Fruit fly (Drosophila melanogaster) whole organism, embryonic: ENCODE data around the gene CG18749.

Experiments used
- Adf1 ChIP-seq: fragments of 200-800 bp; sonication (Bioruptor generic); IDR thresholded peaks from 2 replicates; pipeline ENCODE4 v1.3.6; 2022; ENCODE audit warnings: missing biosample characterization, missing genetic modification characterization
- CG10979 ChIP-seq: fragments of 200-800 bp; sonication (Bioruptor generic); optimal IDR thresholded peaks from 2 replicates; lab custom pipeline; 2018; ENCODE audit warnings: missing biosample characterization, mild to moderate bottlenecking, missing genetic modification characterization, moderate library complexity
- CG15479 ChIP-seq: fragments of 200-800 bp; sonication (Bioruptor generic); optimal IDR thresholded peaks from 3 replicates; lab custom pipeline; 2019; ENCODE audit warnings: missing biosample characterization, mild to moderate bottlenecking, missing genetic modification characterization, moderate library complexity
- CG17328 ChIP-seq: fragments of 200-800 bp; sonication (Bioruptor generic); IDR thresholded peaks from 2 replicates; pipeline ENCODE4 v1.3.6; 2022; ENCODE audit warnings: missing biosample characterization, missing genetic modification characterization
- CG17385 ChIP-seq: fragments of 200-800 bp; sonication (Bioruptor generic); optimal IDR thresholded peaks from 3 replicates; lab custom pipeline; 2018; ENCODE audit warnings: missing biosample characterization, mild to moderate bottlenecking, missing genetic modification characterization
- CG3995 ChIP-seq: fragments of 200-800 bp; sonication (Bioruptor generic); optimal IDR thresholded peaks from 3 replicates; lab custom pipeline; 2016; ENCODE audit warnings: missing biosample characterization, missing genetic modification characterization
- CG6654 ChIP-seq: fragments of 200-800 bp; sonication (Bioruptor generic); optimal IDR thresholded peaks from 2 replicates; lab custom pipeline; 2017; ENCODE audit warnings: missing biosample characterization, mild to moderate bottlenecking, missing genetic modification characterization
- CG6765 ChIP-seq: fragments of 200-800 bp; sonication (Bioruptor generic); optimal IDR thresholded peaks from 3 replicates; lab custom pipeline; 2017; ENCODE audit warnings: missing biosample characterization, mild to moderate bottlenecking, missing genetic modification characterization
- CG8281 ChIP-seq: fragments of 200-800 bp; sonication (Bioruptor generic); optimal IDR thresholded peaks from 2 replicates; lab custom pipeline; 2018; ENCODE audit warnings: missing biosample characterization, mild to moderate bottlenecking, missing genetic modification characterization, moderate library complexity
- CG9215 ChIP-seq: fragments of 200-800 bp; sonication (Bioruptor generic); IDR thresholded peaks from 2 replicates; pipeline ENCODE4 v1.3.6; 2022; ENCODE audit warnings: missing biosample characterization, missing genetic modification characterization
- D ChIP-seq, 2 experiments: fragments of 200-800 bp in 1 of 2; fragments of >200 bp in 1 of 2; sonication (Bioruptor generic) in 1 of 2; optimal IDR thresholded peaks; 2 replicates in 1 of 2; 3 replicates in 1 of 2; lab custom pipeline; 2017; ENCODE audit warnings: mild to moderate bottlenecking in 1 of 2, missing biosample characterization in 1 of 2, missing genetic modification characterization in 1 of 2, missing genetic modification reagents in 1 of 2
- Deaf1 ChIP-seq: fragments of 200-800 bp; optimal IDR thresholded peaks from 3 replicates; lab custom pipeline; 2019; ENCODE audit warnings: missing biosample characterization, mild to moderate bottlenecking, missing genetic modification characterization, moderate library complexity
- Dp ChIP-seq: fragments of 200-800 bp; sonication (Bioruptor generic); optimal IDR thresholded peaks from 2 replicates; lab custom pipeline; 2018; ENCODE audit warnings: missing biosample characterization, mild to moderate bottlenecking, missing genetic modification characterization, moderate library complexity
- Ets65A ChIP-seq: fragments of 200-800 bp; sonication (Bioruptor generic); peaks from one replicate; lab custom pipeline; 2016; ENCODE audit warnings: missing biosample characterization, missing genetic modification characterization
- Ets97D ChIP-seq: fragments of 200-800 bp; sonication (Bioruptor generic); optimal IDR thresholded peaks from 3 replicates; lab custom pipeline; 2016; ENCODE audit warnings: missing biosample characterization, missing genetic modification characterization
- GATAe ChIP-seq: fragments of 200-800 bp; sonication (Bioruptor generic); conservative IDR thresholded peaks from 2 replicates; pipeline ENCODE4 v1.3.6; 2022; ENCODE audit warnings: missing biosample characterization, missing genetic modification characterization
- HLH54F ChIP-seq: fragments of 200-800 bp; sonication (Bioruptor generic); optimal IDR thresholded peaks from 3 replicates; lab custom pipeline; 2016; ENCODE audit warnings: missing biosample characterization, missing genetic modification characterization
- HLHmδ ChIP-seq: fragments of 200-800 bp; sonication (Bioruptor generic); optimal IDR thresholded peaks from 2 replicates; lab custom pipeline; 2018; ENCODE audit warnings: missing biosample characterization, mild to moderate bottlenecking, missing genetic modification characterization, moderate library complexity
- Jarid2 ChIP-seq: fragments of 200-800 bp; sonication (Bioruptor generic); optimal IDR thresholded peaks from 3 replicates; lab custom pipeline; 2017; ENCODE audit warnings: mild to moderate bottlenecking, missing biosample characterization, missing genetic modification reagents, missing genetic modification characterization
- NC2α ChIP-seq: fragments of 200-800 bp; sonication (Bioruptor generic); optimal IDR thresholded peaks from 2 replicates; lab custom pipeline; 2016; ENCODE audit warnings: missing biosample characterization, missing genetic modification characterization
- NFAT ChIP-seq: fragments of 200-800 bp; sonication (Bioruptor generic); IDR thresholded peaks from 2 replicates; pipeline ENCODE4 v1.3.6; 2022; ENCODE audit warnings: missing biosample characterization, missing genetic modification characterization
- Neu2 ChIP-seq: fragments of 200-800 bp; sonication (Bioruptor generic); optimal IDR thresholded peaks from 3 replicates; lab custom pipeline; 2016; ENCODE audit warnings: missing biosample characterization, missing genetic modification characterization, borderline replicate concordance
- Nf-YB ChIP-seq: fragments of 200-800 bp; sonication (Bioruptor generic); optimal IDR thresholded peaks from 3 replicates; lab custom pipeline; 2019; ENCODE audit warnings: missing biosample characterization, mild to moderate bottlenecking, missing genetic modification characterization, moderate library complexity
- Nf-YC ChIP-seq: fragments of 200-800 bp; optimal IDR thresholded peaks from 3 replicates; lab custom pipeline; 2019; ENCODE audit warnings: missing biosample characterization, mild to moderate bottlenecking, missing genetic modification characterization, moderate library complexity
- Opbp ChIP-seq: fragments of 200-800 bp; sonication (Bioruptor generic); IDR thresholded peaks from 3 replicates; pipeline ENCODE4 v1.3.6; 2022; ENCODE audit warnings: missing biosample characterization, missing genetic modification characterization; ENCODE audit not compliant: partially characterized antibody
- Pdp1 ChIP-seq, 2 experiments: fragments of 200-800 bp; sonication (Bioruptor generic); optimal IDR thresholded peaks; 3 replicates each; lab custom pipeline; 2016; ENCODE audit warnings: missing biosample characterization in 2 of 2, missing genetic modification characterization in 2 of 2, mild to moderate bottlenecking in 1 of 2, moderate library complexity in 1 of 2
- amos ChIP-seq: fragments of 200-800 bp; sonication (Bioruptor generic); IDR thresholded peaks from 2 replicates; pipeline ENCODE4 v1.3.6; 2022; ENCODE audit warnings: missing biosample characterization, missing genetic modification characterization; ENCODE audit not compliant: partially characterized antibody
- br ChIP-seq: fragments of >200 bp; optimal IDR thresholded peaks from 2 replicates; lab custom pipeline; 2017
- bsh ChIP-seq, 2 experiments: fragments of 200-800 bp; sonication (Bioruptor generic); optimal IDR thresholded peaks; 2 replicates each; lab custom pipeline; 2017 to 2018; ENCODE audit warnings: mild to moderate bottlenecking in 2 of 2, missing biosample characterization in 2 of 2, missing genetic modification characterization in 2 of 2, moderate library complexity in 1 of 2
- cato ChIP-seq: fragments of 200-800 bp; sonication (Bioruptor generic); optimal IDR thresholded peaks from 2 replicates; lab custom pipeline; 2016; ENCODE audit warnings: missing biosample characterization, missing genetic modification characterization, borderline replicate concordance
- crol ChIP-seq: fragments of 200-800 bp; sonication (Bioruptor generic); IDR thresholded peaks from 2 replicates; pipeline ENCODE4 v1.3.6; 2022; ENCODE audit warnings: missing biosample characterization, missing genetic modification characterization
- ewg ChIP-seq: fragments of 200-800 bp; sonication (Bioruptor generic); optimal IDR thresholded peaks from 3 replicates; lab custom pipeline; 2017; ENCODE audit warnings: mild to moderate bottlenecking, missing biosample characterization, missing genetic modification reagents, missing genetic modification characterization
- fd102C ChIP-seq: fragments of 200-800 bp; sonication (Bioruptor generic); optimal IDR thresholded peaks from 2 replicates; lab custom pipeline; 2018; ENCODE audit warnings: missing biosample characterization, mild to moderate bottlenecking, missing genetic modification characterization, moderate library complexity
- jumu ChIP-seq: fragments of 200-800 bp; sonication (Bioruptor generic); optimal IDR thresholded peaks from 3 replicates; lab custom pipeline; 2016; ENCODE audit warnings: missing biosample characterization, missing genetic modification characterization
- lilli ChIP-seq: fragments of 200-800 bp; sonication (Bioruptor generic); optimal IDR thresholded peaks from 3 replicates; lab custom pipeline; 2016; ENCODE audit warnings: missing biosample characterization, missing genetic modification characterization
- lmd ChIP-seq: fragments of 200-800 bp; sonication (Bioruptor generic); IDR thresholded peaks from 2 replicates; pipeline ENCODE4 v1.3.6; 2022; ENCODE audit warnings: missing biosample characterization, missing genetic modification characterization
- ranshi ChIP-seq: fragments of 200-800 bp; sonication (Bioruptor generic); IDR thresholded peaks from 2 replicates; pipeline ENCODE4 v1.3.6; 2022; ENCODE audit warnings: missing biosample characterization, missing genetic modification characterization
- sens ChIP-seq: fragments of 200-800 bp; sonication (Bioruptor generic); peaks from one replicate; lab custom pipeline; 2016; ENCODE audit warnings: missing biosample characterization, missing genetic modification characterization
- stwl ChIP-seq: fragments of 200-800 bp; sonication (Bioruptor generic); optimal IDR thresholded peaks from 3 replicates; lab custom pipeline; 2018; ENCODE audit warnings: missing biosample characterization, mild to moderate bottlenecking, missing genetic modification characterization, moderate library complexity
- tll ChIP-seq, 2 experiments: fragments of 200-800 bp in 1 of 2; fragments of >200 bp in 1 of 2; sonication (Bioruptor generic) in 1 of 2; optimal IDR thresholded peaks; 2 replicates each; lab custom pipeline; 2017 to 2019; ENCODE audit warnings: missing biosample characterization in 2 of 2, missing genetic modification characterization in 2 of 2, mild to moderate bottlenecking in 1 of 2, moderate library complexity in 1 of 2

CG18749 gene

DNA sequence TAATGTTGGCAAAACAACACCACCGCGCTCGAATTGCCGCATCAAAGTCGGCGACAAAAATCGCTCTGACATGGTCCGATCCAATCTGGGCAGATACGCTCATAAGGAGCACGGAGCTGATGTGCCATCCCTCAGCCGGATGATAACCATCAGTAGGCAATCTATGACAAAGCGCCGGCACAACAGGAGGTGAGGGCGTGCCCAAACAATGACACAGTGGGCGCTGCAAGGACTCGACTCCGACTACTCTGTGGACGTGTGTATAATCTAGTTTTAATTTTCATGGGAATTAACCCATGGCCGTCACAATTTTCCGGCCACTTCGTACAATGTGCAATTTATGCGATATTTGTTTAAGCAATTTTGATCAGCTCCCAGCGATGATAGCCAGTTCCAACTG lies 31.2 kb downstream of the CG18749 start (continued):
- TF ChIP-seq CG6765 (GFP tag; lab: Kevin White, UChicago) (no peak), stwl (tag; lab: Kevin White, UChicago) (no peak), br (lab: Kevin White, UChicago) (no peak), lilli (GFP tag; lab: Kevin White, UChicago) (no peak), NFAT (no peak), amos (GFP tag; lab: Robert Waterston, UW) (no peak), CG17385 (GFP tag; lab: Kevin White, UChicago) (no peak), CG6654 (GFP tag; lab: Kevin White, UChicago) (no peak), D (optimal IDR thresholded peaks at IDR 0.05; lab: Kevin White, UChicago) (peak; percentile 76), D (GFP tag; optimal IDR thresholded peaks at IDR 0.05; lab: Kevin White, UChicago) (no peak), ewg (GFP tag; lab: Kevin White, UChicago) (no peak)

DNA sequence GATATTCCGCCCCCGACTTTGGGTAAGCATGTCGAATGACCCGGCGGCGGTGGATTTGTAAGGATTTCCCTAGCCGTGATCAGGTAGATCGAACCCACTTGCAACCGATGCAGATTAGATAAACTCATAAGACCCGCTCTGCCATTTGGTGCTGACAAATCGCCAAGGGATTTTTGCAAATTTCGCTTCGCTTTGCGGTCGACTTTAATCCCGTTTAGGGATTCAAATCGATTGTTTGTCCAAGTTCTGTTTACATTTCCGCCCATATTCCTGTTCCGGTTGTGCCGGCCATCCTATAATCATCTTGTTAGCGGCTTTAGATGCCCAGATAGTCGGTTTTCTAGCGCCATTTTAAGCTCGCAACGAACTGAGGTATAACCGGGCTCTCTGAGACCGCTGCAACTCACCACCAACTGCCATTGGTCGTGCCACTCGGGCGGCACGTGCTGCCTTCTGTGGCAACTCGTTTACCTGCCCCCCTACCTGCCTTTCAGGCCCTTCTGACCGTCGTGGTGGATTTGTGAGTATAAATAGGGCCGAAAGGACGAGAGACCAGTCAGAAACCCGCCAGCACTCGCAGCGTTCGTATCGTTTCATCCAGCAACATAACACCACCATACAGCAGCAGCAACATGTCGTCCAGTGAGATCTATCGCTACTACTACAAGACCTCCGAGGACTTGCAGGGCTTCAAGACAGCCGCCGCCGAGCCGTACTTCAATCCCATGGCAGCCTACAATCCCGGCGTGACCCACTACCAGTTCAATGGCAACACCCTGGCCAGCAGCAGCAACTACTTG lies 33.8 kb downstream of the CG18749 start, which contains the start of gene ato:
Gene ato, plus strand, starts transcription at position 559 of the 800 bp plus-strand sequence.
- TF ChIP-seq GATAe (no peak), CG3995 (GFP tag; lab: Kevin White, UChicago) (no peak), NC2α (GFP tag; lab: Kevin White, UChicago) (no peak), Jarid2 (GFP tag; lab: Kevin White, UChicago) (peak; percentile 57), Nf-YB (GFP tag; lab: Kevin White, UChicago) (peak; percentile 94), Neu2 (peak; percentile 41), HLH54F (GFP tag; lab: Kevin White, UChicago) (no peak), crol (peak; percentile 80), Adf1 (GFP tag; lab: Robert Waterston, UW) (no peak), bsh (GFP tag; optimal IDR thresholded peaks at IDR 0.05; lab: Kevin White, UChicago) (no peak), Ets65A (GFP tag; lab: Kevin White, UChicago) (peak; percentile 15), Nf-YC (tag; lab: Kevin White, UChicago) (peak; percentile 94), sens (GFP tag; lab: Kevin White, UChicago) (peak; percentile 53), CG9215 (GFP tag; lab: Robert Waterston, UW) (no peak), tll (GFP tag; optimal IDR thresholded peaks at IDR 0.05; lab: Kevin White, UChicago) (peak in 1 of 2 experiments; percentile 56), lmd (GFP tag; lab: Robert Waterston, UW) (no peak), cato (GFP tag; lab: Kevin White, UChicago) (no peak), CG6654 (GFP tag; lab: Kevin White, UChicago) (no peak), Pdp1 (GFP tag; optimal IDR thresholded peaks at IDR 0.05; lab: Kevin White, UChicago) (no peak), Deaf1 (tag; lab: Kevin White, UChicago) (peak; percentile 90), CG15479 (GFP tag; lab: Kevin White, UChicago) (peak; percentile 94), Dp (GFP tag; lab: Kevin White, UChicago) (no peak), HLHmδ (peak; percentile 95), jumu (GFP tag; lab: Kevin White, UChicago) (no peak)

DNA sequence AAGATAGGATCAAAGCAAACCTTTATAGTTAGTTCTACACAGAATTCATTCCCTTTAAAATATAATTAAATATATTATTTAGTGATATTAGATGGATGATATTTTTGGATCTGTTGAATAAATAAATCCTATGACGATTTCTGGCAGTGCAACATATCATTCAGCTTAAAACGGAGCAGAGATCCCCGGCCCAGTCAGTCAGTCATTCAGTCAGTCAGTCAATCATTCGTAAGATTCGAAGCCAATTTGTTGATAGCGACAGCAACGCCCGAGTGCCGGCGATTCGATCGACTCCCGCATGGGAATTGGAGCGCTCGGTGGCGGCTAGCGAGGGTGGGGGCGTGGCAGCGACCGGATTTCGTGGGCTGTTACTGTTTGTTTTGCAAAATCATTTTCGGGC lies 36.1 kb downstream of the CG18749 start:
- TF ChIP-seq Opbp (0 out of 3 replicates have a peak, but pooled peaks have one; percentile 32), ranshi (no peak), CG10979 (tag; lab: Kevin White, UChicago) (no peak), fd102C (no peak), CG8281 (tag; lab: Kevin White, UChicago) (peak; percentile 90), Ets97D (GFP tag; lab: Kevin White, UChicago) (no peak), CG17328 (GFP tag; lab: Robert Waterston, UW) (no peak), sens (GFP tag; lab: Kevin White, UChicago) (peak; percentile 19)
